Worm (Caenorhabditis elegans) whole organism, L2 larva: ENCODE results near the gene F53B1.8.

ENCODE experiments used
- C34F6.9 ChIP-seq: fragments of 150-350 bp; optimal IDR thresholded peaks from 2 replicates; lab custom pipeline; 2014; ENCODE audit warnings: missing biosample characterization, missing genetic modification characterization
- F13H6.1 ChIP-seq: sonication (generic microtip); optimal IDR thresholded peaks from 2 replicates; lab custom pipeline; 2016; ENCODE audit warnings: missing genetic modification characterization, missing compliant biosample characterization
- Y55F3AM.14 ChIP-seq: fragments of 200-800 bp; sonication (Bioruptor generic); optimal IDR thresholded peaks from 2 replicates; lab custom pipeline; 2018; ENCODE audit warnings: mild to moderate bottlenecking, missing genetic modification characterization, missing compliant biosample characterization
- ZK546.5 ChIP-seq: sonication (generic microtip); optimal IDR thresholded peaks from 2 replicates; lab custom pipeline; 2017; ENCODE audit warnings: missing biosample characterization, missing genetic modification characterization
- aly-2 ChIP-seq: fragments of 150-350 bp; optimal IDR thresholded peaks from 2 replicates; lab custom pipeline; 2014; ENCODE audit warnings: missing biosample characterization, missing genetic modification characterization
- ama-1 ChIP-seq: fragments of 150-350 bp; optimal IDR thresholded peaks from 2 replicates; lab custom pipeline; 2018; ENCODE audit warnings: inconsistent platforms
- ceh-16 ChIP-seq: fragments of 150-350 bp; optimal IDR thresholded peaks from 2 replicates; lab custom pipeline; 2014; ENCODE audit warnings: missing biosample characterization, missing genetic modification characterization
- ceh-82 ChIP-seq: fragments of 150-350 bp; optimal IDR thresholded peaks from 2 replicates; lab custom pipeline; 2014; ENCODE audit warnings: missing biosample characterization, missing genetic modification characterization
- crh-2 ChIP-seq: sonication (generic microtip); optimal IDR thresholded peaks from 2 replicates; lab custom pipeline; 2017; ENCODE audit warnings: missing biosample characterization, missing genetic modification characterization
- egl-27 ChIP-seq: sonication (generic microtip); optimal IDR thresholded peaks from 3 replicates; lab custom pipeline; 2017; ENCODE audit warnings: missing biosample characterization, missing genetic modification reagents, missing genetic modification characterization
- fos-1 ChIP-seq: fragments of 150-350 bp; optimal IDR thresholded peaks from 2 replicates; lab custom pipeline; 2014; ENCODE audit warnings: missing biosample characterization, missing genetic modification characterization
- gmeb-1 ChIP-seq: fragments of 150-350 bp; optimal IDR thresholded peaks from 2 replicates; lab custom pipeline; 2014; ENCODE audit warnings: missing biosample characterization, missing genetic modification characterization
- lin-11 ChIP-seq: fragments of 150-350 bp; sonication (generic microtip); optimal IDR thresholded peaks from 2 replicates; lab custom pipeline; 2014; ENCODE audit warnings: missing biosample characterization, missing genetic modification characterization, inconsistent platforms, mixed read lengths
- lin-13 ChIP-seq: fragments of 150-350 bp; optimal IDR thresholded peaks from 2 replicates; lab custom pipeline; 2014; ENCODE audit warnings: missing biosample characterization, missing genetic modification reagents, missing genetic modification characterization
- lin-39 ChIP-seq: fragments of 150-350 bp; optimal IDR thresholded peaks from 2 replicates; lab custom pipeline; 2014; ENCODE audit warnings: missing biosample characterization, missing genetic modification reagents, missing genetic modification characterization
- lsy-2 ChIP-seq, 2 experiments: fragments of 150-350 bp in 1 of 2; sonication (generic microtip) in 1 of 2; optimal IDR thresholded peaks; 2 replicates each; lab custom pipeline; 2014 to 2017; ENCODE audit warnings: missing biosample characterization in 2 of 2, missing genetic modification characterization in 2 of 2
- mab-5 ChIP-seq: fragments of 150-350 bp; optimal IDR thresholded peaks from 2 replicates; lab custom pipeline; 2014; ENCODE audit warnings: missing biosample characterization, missing genetic modification characterization
- mbf-1 ChIP-seq: sonication (generic microtip); optimal IDR thresholded peaks from 2 replicates; lab custom pipeline; 2017; ENCODE audit warnings: missing biosample characterization, missing genetic modification characterization
- mdl-1 ChIP-seq, 2 experiments: fragments of 150-350 bp in 1 of 2; sonication (generic microtip) in 1 of 2; optimal IDR thresholded peaks; 2 replicates each; lab custom pipeline; 2017; ENCODE audit warnings: missing biosample characterization in 2 of 2, missing genetic modification characterization in 2 of 2
- nhr-10 ChIP-seq: sonication (generic microtip); optimal IDR thresholded peaks from 2 replicates; lab custom pipeline; 2017; ENCODE audit warnings: missing biosample characterization, missing genetic modification characterization
- nhr-11 ChIP-seq: fragments of 150-350 bp; optimal IDR thresholded peaks from 2 replicates; lab custom pipeline; 2014; ENCODE audit warnings: missing biosample characterization, missing genetic modification characterization
- nhr-129 ChIP-seq: fragments of 150-350 bp; optimal IDR thresholded peaks from 2 replicates; lab custom pipeline; 2014; ENCODE audit warnings: missing biosample characterization, missing genetic modification characterization
- nhr-21 ChIP-seq: fragments of 150-350 bp; optimal IDR thresholded peaks from 2 replicates; lab custom pipeline; 2014; ENCODE audit warnings: missing biosample characterization, missing genetic modification characterization
- nhr-23 ChIP-seq: fragments of 150-350 bp; optimal IDR thresholded peaks from 2 replicates; lab custom pipeline; 2014; ENCODE audit warnings: missing biosample characterization, missing genetic modification reagents, missing genetic modification characterization
- nhr-237 ChIP-seq: fragments of 150-350 bp; optimal IDR thresholded peaks from 2 replicates; lab custom pipeline; 2014; ENCODE audit warnings: missing biosample characterization, missing genetic modification characterization
- nhr-25 ChIP-seq: fragments of 150-350 bp; sonication (generic microtip); optimal IDR thresholded peaks from 3 replicates; lab custom pipeline; 2014; ENCODE audit warnings: missing biosample characterization, missing genetic modification characterization
- skn-1 ChIP-seq: sonication (generic microtip); optimal IDR thresholded peaks from 2 replicates; lab custom pipeline; 2017; ENCODE audit warnings: missing biosample characterization, missing genetic modification characterization
- sma-3 ChIP-seq: sonication (generic microtip); optimal IDR thresholded peaks from 2 replicates; lab custom pipeline; 2016; ENCODE audit warnings: missing genetic modification reagents, missing genetic modification characterization, missing compliant biosample characterization
- sma-9 ChIP-seq, 2 experiments: fragments of 150-350 bp in 1 of 2; sonication (generic microtip) in 1 of 2; optimal IDR thresholded peaks; 2 replicates each; lab custom pipeline; 2014 to 2016; ENCODE audit warnings: missing genetic modification characterization in 2 of 2, mild to moderate bottlenecking in 1 of 2, missing biosample characterization in 1 of 2, missing compliant biosample characterization in 1 of 2, missing genetic modification reagents in 1 of 2, moderate library complexity in 1 of 2
- snpc-4 ChIP-seq: fragments of 150-350 bp; optimal IDR thresholded peaks from 2 replicates; lab custom pipeline; 2014; ENCODE audit warnings: missing biosample characterization, missing genetic modification characterization
- unc-55 ChIP-seq: fragments of 150-350 bp; sonication (generic microtip); optimal IDR thresholded peaks from 3 replicates; lab custom pipeline; 2014; ENCODE audit warnings: missing biosample characterization, missing genetic modification reagents, missing genetic modification characterization
- unc-62 ChIP-seq: fragments of 150-350 bp; optimal IDR thresholded peaks from 2 replicates; lab custom pipeline; 2014; ENCODE audit warnings: missing biosample characterization, missing genetic modification reagents, missing genetic modification characterization
- ztf-1 ChIP-seq: fragments of 200-800 bp; sonication (Bioruptor generic); conservative IDR thresholded peaks from 2 replicates; pipeline ENCODE4 v1.3.6; 2022; ENCODE audit warnings: missing genetic modification characterization, missing compliant biosample characterization
- ztf-11 ChIP-seq: sonication (generic microtip); optimal IDR thresholded peaks from 2 replicates; lab custom pipeline; 2017; ENCODE audit warnings: missing biosample characterization, missing genetic modification characterization
- ztf-4 ChIP-seq: fragments of 150-350 bp; optimal IDR thresholded peaks from 2 replicates; lab custom pipeline; 2014; ENCODE audit warnings: missing biosample characterization, missing genetic modification characterization

The F53B1.8 gene

ce11 chrX:2130141-2130540 is at the start of gene F53B1.8:
Gene F53B1.8 (minus strand): TSS chrX:2130241.
- no peak for TF ChIP-seq lsy-2 (tag; optimal IDR thresholded peaks at IDR 0.05; lab: Kevin White, UChicago)
- no peak for TF ChIP-seq nhr-25 (tag; lab: Kevin White, UChicago)
- TF ChIP-seq ZK546.5 (tag; lab: Kevin White, UChicago) = no peak

- peak; percentile 64 for TF ChIP-seq fos-1 (tag; lab: Kevin White, UChicago)
- peak; percentile 10 for TF ChIP-seq sma-9 (GFP tag; optimal IDR thresholded peaks at IDR 0.05; lab: Kevin White, UChicago)
- TF ChIP-seq sma-9 (tag; optimal IDR thresholded peaks at IDR 0.05; lab: Kevin White, UChicago) = no peak
- no peak for TF ChIP-seq F13H6.1 (tag; lab: Kevin White, UChicago)
- TF ChIP-seq ztf-11 (tag; lab: Kevin White, UChicago) = no peak
- TF ChIP-seq ceh-16 (tag; lab: Kevin White, UChicago) = no peak
Observed at ce11 chrX:2178410-2178944, 48.4 kb upstream of the F53B1.8 start.

- TF ChIP-seq aly-2 (tag; lab: Kevin White, UChicago) (no peak), nhr-23 (no peak), ztf-4 (tag; lab: Kevin White, UChicago) (no peak), Y55F3AM.14 (GFP tag; lab: Kevin White, UChicago) (no peak)
Observed at ce11 chrX:2177731-2178326, 47.8 kb upstream of the F53B1.8 start.

- TF ChIP-seq lsy-2 (tag; optimal IDR thresholded peaks at IDR 0.05; lab: Kevin White, UChicago) (peak in 1 of 2 experiments; percentile 28), nhr-129 (tag; lab: Kevin White, UChicago) (peak; percentile 32), ztf-4 (tag; lab: Kevin White, UChicago) (no peak), mab-5 (tag; lab: Kevin White, UChicago) (no peak), Y55F3AM.14 (GFP tag; lab: Kevin White, UChicago) (no peak), nhr-11 (tag; lab: Kevin White, UChicago) (no peak), unc-55 (GFP tag; lab: Kevin White, UChicago) (peak; percentile 50), crh-2 (tag; lab: Kevin White, UChicago) (no peak), egl-27 (tag; lab: Kevin White, UChicago) (no peak), unc-62 (GFP tag; lab: Kevin White, UChicago) (no peak), ZK546.5 (tag; lab: Kevin White, UChicago) (no peak), skn-1 (tag; lab: Kevin White, UChicago) (no peak), F13H6.1 (tag; lab: Kevin White, UChicago) (peak; percentile 5), C34F6.9 (peak; percentile 14), snpc-4 (no peak), nhr-23 (no peak), sma-9 (GFP tag; optimal IDR thresholded peaks at IDR 0.05; lab: Kevin White, UChicago) (no peak), sma-9 (tag; optimal IDR thresholded peaks at IDR 0.05; lab: Kevin White, UChicago) (no peak), mdl-1 (tag; optimal IDR thresholded peaks at IDR 0.05; lab: Kevin White, UChicago) (no peak), nhr-21 (tag; lab: Kevin White, UChicago) (no peak), mbf-1 (tag; lab: Kevin White, UChicago) (no peak), gmeb-1 (tag; lab: Kevin White, UChicago) (peak; percentile 12), lin-13 (GFP tag; lab: Kevin White, UChicago) (no peak), ztf-1 (GFP tag; lab: Robert Waterston, UW) (no peak), nhr-10 (tag; lab: Kevin White, UChicago) (no peak), nhr-237 (tag; lab: Kevin White, UChicago) (no peak), ceh-16 (tag; lab: Kevin White, UChicago) (no peak), ama-1 (lab: Kevin White, UChicago) (no peak), sma-3 (GFP tag; lab: Kevin White, UChicago) (no peak), ceh-82 (tag; lab: Kevin White, UChicago) (no peak), fos-1 (tag; lab: Kevin White, UChicago) (no peak), lin-39 (tag; lab: Kevin White, UChicago) (no peak), lin-11 (tag; lab: Kevin White, UChicago) (no peak)
Observed at ce11 chrX:2176361-2176880, 46.4 kb upstream of the F53B1.8 start, which contains the start of gene F48B9.8. Gene F48B9.8 (minus strand): TSS chrX:2176411.
